Worm (Caenorhabditis elegans): ENCODE data around the gene srj-22.

DNA sequence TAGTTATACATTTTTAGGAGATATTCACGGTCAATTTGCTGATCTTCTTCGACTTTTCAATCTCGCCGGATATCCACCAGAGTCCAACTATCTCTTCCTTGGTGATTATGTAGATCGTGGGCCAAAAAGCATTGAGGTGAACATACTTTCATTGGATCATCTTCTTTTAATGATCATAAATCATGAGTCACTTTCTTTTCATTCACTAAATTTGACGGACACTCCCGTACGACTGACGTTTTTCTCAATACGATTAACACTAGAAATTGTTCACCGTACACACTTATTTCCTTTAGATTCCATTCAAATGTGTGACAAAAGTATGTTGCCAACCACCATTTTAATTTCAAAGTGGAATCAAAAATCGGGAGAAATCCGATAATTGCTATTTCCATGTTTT, 40.6 kb downstream of the srj-22 start:
- no peak for TF ChIP-seq lsy-12 (tag; optimal IDR thresholded peaks at IDR 0.05)
- no peak for TF ChIP-seq nhr-25 (tag; optimal IDR thresholded peaks at IDR 0.05)
- no peak for TF ChIP-seq unc-62 (GFP tag; optimal IDR thresholded peaks at IDR 0.05)
- no peak for TF ChIP-seq elt-2 (tag; optimal IDR thresholded peaks at IDR 0.05)
- TF ChIP-seq lin-39 (tag; optimal IDR thresholded peaks at IDR 0.05), result no peak
- no peak for TF ChIP-seq elt-3 (tag; optimal IDR thresholded peaks at IDR 0.05)
- no peak for TF ChIP-seq nhr-12 (tag; optimal IDR thresholded peaks at IDR 0.05)

All from whole organism, L3 larva.